Fruit fly (Drosophila melanogaster): Measurements from ENCODE around the gene CG1116.

The CG1116 gene

dm6 chr3R:5223135-5223534 is 3.7 kb downstream of the CG1116 start, which contains the start of gene CG2604 (continued):
- no peak for TF ChIP-seq ranshi (GFP tag; IDR thresholded peaks at IDR 0.05)
- TF ChIP-seq Nf-YC (tag; optimal IDR thresholded peaks at IDR 0.05), result no peak
- TF ChIP-seq CG2199 (GFP tag; IDR thresholded peaks at IDR 0.05), result 0 out of 3 replicates have a peak, but pooled peaks have one; percentile 28
- peak; percentile 79 for TF ChIP-seq CG30020 (tag; optimal IDR thresholded peaks at IDR 0.05)
- no peak for TF ChIP-seq Hmx (GFP tag; optimal IDR thresholded peaks at IDR 0.05)
- TF ChIP-seq Bgb (GFP tag; IDR thresholded peaks at IDR 0.05; ENCODE audit: partially characterized antibody), result no peak
- TF ChIP-seq CG9932 (GFP tag; IDR thresholded peaks at IDR 0.05), result no peak
- TF ChIP-seq CG8290 (GFP tag; optimal IDR thresholded peaks at IDR 0.05), result no peak
- TF ChIP-seq CG8290 (tag; optimal IDR thresholded peaks at IDR 0.05), result no peak
- TF ChIP-seq insv (GFP tag; optimal IDR thresholded peaks at IDR 0.05), result no peak
- TF ChIP-seq CG6689 (GFP tag; IDR thresholded peaks at IDR 0.05), result no peak
- peak; percentile 26 for TF ChIP-seq cg (GFP tag; optimal IDR thresholded peaks at IDR 0.05)
- no peak for TF ChIP-seq Hsf (GFP tag; optimal IDR thresholded peaks at IDR 0.05)
- peak; percentile 92 for TF ChIP-seq CG7357 (GFP tag; IDR thresholded peaks at IDR 0.05)
- no peak for TF ChIP-seq pfk (GFP tag; optimal IDR thresholded peaks at IDR 0.05)
- TF ChIP-seq tgo (GFP tag; IDR thresholded peaks at IDR 0.05), result no peak
- TF ChIP-seq Max (GFP tag; optimal IDR thresholded peaks at IDR 0.05), result no peak
- TF ChIP-seq Doc3 (GFP tag; IDR thresholded peaks at IDR 0.05; ENCODE audit: partially characterized antibody), result no peak
- TF ChIP-seq fd102C (GFP tag; optimal IDR thresholded peaks at IDR 0.05), result no peak
- no peak for TF ChIP-seq abd-A (tag; optimal IDR thresholded peaks at IDR 0.05)
- no peak for TF ChIP-seq gcm2 (GFP tag; optimal IDR thresholded peaks at IDR 0.05)

- no peak for TF ChIP-seq CG2875 (GFP tag; optimal IDR thresholded peaks at IDR 0.05)
- 0 out of 2 replicates have a peak, but pooled peaks have one; percentile 11 for TF ChIP-seq MBD-R2 (GFP tag; IDR thresholded peaks at IDR 0.05)
Measured at dm6 chr3R:5223839-5224238, 4.4 kb downstream of the CG1116 start, which contains the start of gene CG14664. Gene CG14664 (plus strand): TSS chr3R:5224139.

dm6 chr3R:5226025-5226424 is 6.6 kb downstream of the CG1116 start, which contains the start of gene Vps37B:
Gene Vps37B (plus strand): TSS chr3R:5226158.
- TF ChIP-seq ab (GFP tag; optimal IDR thresholded peaks at IDR 0.05) (no peak), sima (GFP tag; optimal IDR thresholded peaks at IDR 0.05) (no peak), mld (GFP tag; IDR thresholded peaks at IDR 0.05; ENCODE audit: partially characterized antibody) (no peak), CG6689 (GFP tag; IDR thresholded peaks at IDR 0.05) (no peak), CG1529 (GFP tag; optimal IDR thresholded peaks at IDR 0.05) (no peak), Med (GFP tag) (peak; percentile 21), dan (GFP tag; IDR thresholded peaks at IDR 0.05) (no peak), toy (GFP tag; IDR thresholded peaks at IDR 0.05) (no peak), ftz-f1 (GFP tag; optimal IDR thresholded peaks at IDR 0.05) (no peak), CG15696 (tag; optimal IDR thresholded peaks at IDR 0.05) (no peak), dati (GFP tag; IDR thresholded peaks at IDR 0.05) (no peak), sd (tag; optimal IDR thresholded peaks at IDR 0.05) (no peak), esg (GFP tag; conservative IDR thresholded peaks at IDR 0.05) (no peak), CG3995 (GFP tag; optimal IDR thresholded peaks at IDR 0.05) (peak; percentile 66), CG7786 (GFP tag; optimal IDR thresholded peaks at IDR 0.05) (no peak), CG10543 (GFP tag; optimal IDR thresholded peaks at IDR 0.05) (no peak), nau (GFP tag; optimal IDR thresholded peaks at IDR 0.05) (no peak), CG30020 (tag; optimal IDR thresholded peaks at IDR 0.05) (no peak), CG2202 (tag; optimal IDR thresholded peaks at IDR 0.05) (no peak), klu (GFP tag; IDR thresholded peaks at IDR 0.05) (no peak), z (GFP tag; IDR thresholded peaks at IDR 0.05) (no peak), CG1647 (GFP tag; optimal IDR thresholded peaks at IDR 0.05) (no peak), CoRest (tag; optimal IDR thresholded peaks at IDR 0.05) (no peak), Myb (GFP tag; optimal IDR thresholded peaks at IDR 0.05) (peak; percentile 75), CG12299 (tag; optimal IDR thresholded peaks at IDR 0.05) (no peak), ken (GFP tag; IDR thresholded peaks at IDR 0.05) (no peak), Hr3 (GFP tag; optimal IDR thresholded peaks at IDR 0.05) (no peak), CG7839 (tag; optimal IDR thresholded peaks at IDR 0.05) (no peak), CG13624 (GFP tag; optimal IDR thresholded peaks at IDR 0.05) (no peak), Spps (tag; optimal IDR thresholded peaks at IDR 0.05) (no peak)
